Worm (Caenorhabditis elegans) whole organism, dauer: Measurements from ENCODE around the gene mod-1.

Experiments used
- unc-62 ChIP-seq: sonication (generic microtip); optimal IDR thresholded peaks from 2 replicates; lab custom pipeline; 2017; ENCODE audit warnings: missing biosample characterization, missing genetic modification reagents, missing genetic modification characterization

The mod-1 gene

DNA sequence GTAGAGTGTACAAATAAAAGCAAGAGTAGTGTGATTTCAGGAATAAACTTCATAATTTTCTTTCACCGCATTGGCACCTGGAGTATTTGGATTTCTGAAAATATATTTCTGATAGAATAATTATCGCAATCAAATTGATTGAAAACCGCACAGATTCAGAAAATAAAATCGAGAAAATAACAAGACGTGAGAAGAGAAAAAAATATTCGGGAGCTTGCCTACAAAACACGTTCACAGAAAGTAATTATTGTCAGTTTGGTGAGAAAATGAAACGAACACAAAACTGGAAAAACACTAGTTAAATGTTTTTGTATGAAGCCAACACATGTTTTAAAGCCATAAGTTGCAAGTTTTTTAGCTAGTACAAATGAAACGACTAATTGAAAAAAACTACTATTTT lies at the start of gene mod-1:
mod-1 (minus strand) TSS at position 101 of the 400 bp plus-strand sequence.
- no peak for TF ChIP-seq unc-62 (GFP tag; lab: Kevin White, UChicago)

DNA sequence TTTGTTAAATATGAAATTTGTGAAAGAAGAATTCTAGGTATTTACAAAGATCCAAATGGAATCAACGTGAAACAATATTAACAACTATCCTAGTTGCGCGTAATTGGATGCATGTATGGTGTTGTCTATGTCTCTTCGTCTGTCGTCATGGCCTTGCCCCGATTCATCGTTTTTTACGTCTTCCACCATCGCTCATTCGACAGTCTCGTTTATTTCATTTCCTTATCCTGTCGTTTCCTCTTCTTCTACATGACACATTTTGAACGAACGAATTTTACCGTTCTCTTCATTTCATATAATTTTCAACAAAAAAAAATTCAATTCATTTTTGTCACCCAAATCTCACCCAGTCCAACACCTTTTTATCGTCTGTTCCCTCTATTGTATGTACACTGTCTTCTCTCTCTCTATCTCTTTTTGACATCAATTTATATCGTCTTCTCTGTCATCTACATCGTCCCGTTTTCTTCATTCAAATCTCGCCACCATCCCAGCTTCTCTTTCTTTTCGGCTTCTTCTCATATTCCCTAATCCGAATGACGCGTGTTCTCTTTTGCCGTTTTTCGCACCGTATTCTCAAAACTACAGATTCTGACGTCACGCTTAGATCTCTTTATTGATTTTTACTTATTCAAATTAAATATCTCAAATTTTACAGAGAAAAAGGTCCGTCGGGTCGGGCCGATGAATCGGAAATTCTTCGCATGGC lies 42.7 kb upstream of the mod-1 start, which contains the start of gene ttc-17:
ttc-17 (plus strand) TSS at position 659 of the 709 bp plus-strand sequence.
- no peak for TF ChIP-seq unc-62 (GFP tag; lab: Kevin White, UChicago)

DNA sequence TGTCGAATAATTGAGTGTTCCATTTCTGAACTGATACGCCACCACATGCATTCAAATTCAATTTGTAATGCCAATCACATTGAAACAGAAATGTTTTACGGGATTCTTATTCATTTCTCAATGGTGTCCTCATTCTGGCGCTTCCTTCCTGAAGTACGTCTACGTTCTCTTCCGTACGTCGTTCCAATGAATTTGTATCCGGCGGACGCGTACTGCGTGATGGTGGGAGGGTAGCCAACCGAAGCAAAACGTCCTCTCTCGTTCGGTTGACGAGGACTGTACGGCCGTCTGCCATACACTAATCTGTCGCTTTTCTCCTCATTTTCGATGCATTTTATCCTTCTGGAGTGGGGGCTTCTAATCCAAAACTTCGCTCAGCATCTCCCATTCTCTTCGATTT lies 36.0 kb upstream of the mod-1 start:
- no peak for TF ChIP-seq unc-62 (GFP tag; lab: Kevin White, UChicago)

DNA sequence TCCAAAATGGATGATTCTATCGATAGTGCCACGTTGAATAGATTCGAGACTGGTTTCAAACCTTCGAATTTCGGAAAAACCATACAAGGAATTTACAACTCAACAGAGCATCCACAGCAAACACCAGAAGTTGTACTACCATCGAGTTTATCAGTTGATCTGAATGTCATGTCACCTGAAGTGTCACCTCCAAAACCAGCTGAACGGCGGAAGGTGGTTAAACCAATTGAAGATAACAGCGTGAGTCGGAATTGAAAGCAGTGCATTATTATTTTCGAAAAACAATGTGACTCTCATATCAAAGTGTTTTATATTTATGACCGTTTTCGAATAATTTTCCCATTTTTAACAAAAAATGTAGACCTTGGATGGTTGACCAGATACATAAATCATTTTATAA lies 35.2 kb upstream of the mod-1 start:
- TF ChIP-seq unc-62 (GFP tag; lab: Kevin White, UChicago), result no peak

DNA sequence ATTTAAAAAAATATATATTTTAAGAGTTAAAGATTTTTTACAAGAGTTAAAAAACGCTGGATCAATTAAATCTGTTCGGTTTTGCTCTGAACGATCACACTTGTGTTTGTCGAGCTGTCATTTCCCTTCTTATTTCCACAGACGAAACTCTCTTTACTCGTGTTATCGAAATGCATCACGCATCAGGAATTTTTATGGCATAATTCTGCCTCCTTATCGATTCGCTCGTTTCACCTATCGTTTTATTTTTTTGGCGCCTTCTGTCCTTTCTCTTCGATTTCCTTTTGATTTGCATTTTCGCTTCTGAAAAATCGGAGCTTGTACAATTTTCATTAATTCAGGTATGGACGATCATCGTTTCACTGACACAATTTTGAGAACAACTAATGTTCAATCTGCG lies 34.5 kb upstream of the mod-1 start:
- TF ChIP-seq unc-62 (GFP tag; lab: Kevin White, UChicago), result no peak

DNA sequence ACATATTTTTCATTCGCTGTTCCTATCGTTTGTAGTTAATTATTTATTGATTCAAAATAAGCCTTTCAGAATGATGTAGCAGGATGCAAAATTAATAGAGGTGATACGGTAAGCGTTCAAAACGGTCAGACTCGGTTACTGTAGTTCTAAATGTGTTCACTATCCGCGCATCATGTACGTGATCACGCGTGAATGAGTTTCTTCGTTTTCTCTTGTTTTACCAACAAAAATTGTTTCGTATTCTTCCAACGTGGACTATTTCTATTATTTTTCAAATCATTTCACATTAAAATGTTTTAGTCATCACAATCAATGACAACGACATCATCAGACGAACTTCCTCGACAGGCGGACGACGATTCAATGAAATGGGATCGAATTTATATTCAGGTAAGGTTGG lies 33.7 kb upstream of the mod-1 start, which contains the start of gene gck-1:
gck-1 (plus strand) TSS at position 301 of the 400 bp plus-strand sequence.
- no peak for TF ChIP-seq unc-62 (GFP tag; lab: Kevin White, UChicago)

DNA sequence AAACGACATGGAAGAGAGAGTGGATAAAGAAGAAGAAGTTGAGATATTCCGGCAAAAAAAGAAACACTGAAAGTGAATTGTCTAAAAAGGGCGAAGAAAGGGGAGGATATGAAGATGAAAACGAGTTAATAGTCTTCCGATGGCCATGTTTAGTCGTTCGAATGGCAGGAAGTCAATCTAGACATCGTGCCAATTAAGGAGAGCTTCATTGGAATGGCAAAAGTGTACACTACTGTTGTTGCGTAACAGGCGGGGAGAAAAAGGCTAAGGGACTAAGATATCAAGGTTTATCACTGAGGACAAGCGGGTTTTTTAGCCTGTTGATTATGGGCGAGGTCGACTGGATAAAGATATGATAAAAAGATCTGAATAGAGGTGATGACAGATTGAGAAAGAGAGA lies 32.3 kb upstream of the mod-1 start:
- no peak for TF ChIP-seq unc-62 (GFP tag; lab: Kevin White, UChicago)

DNA sequence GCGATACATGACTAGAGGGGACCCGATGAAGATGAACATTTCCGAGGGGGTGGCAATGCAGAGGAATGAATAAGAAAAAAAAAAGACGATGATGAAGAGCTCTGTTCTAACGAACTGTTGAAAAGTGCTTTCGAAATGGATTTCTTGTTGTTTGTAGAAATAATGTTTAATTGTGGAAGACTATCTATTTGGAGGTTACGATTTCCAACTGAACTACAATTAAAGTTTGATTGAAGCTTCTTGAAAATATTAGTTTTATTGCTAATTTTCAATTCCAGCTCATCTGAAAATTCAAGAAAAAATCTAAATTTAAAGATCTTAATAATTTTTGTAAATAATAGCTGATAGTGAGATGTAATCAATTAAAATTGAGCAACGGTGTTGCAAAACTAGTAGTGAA lies 30.6 kb upstream of the mod-1 start:
- no peak for TF ChIP-seq unc-62 (GFP tag; lab: Kevin White, UChicago)

DNA sequence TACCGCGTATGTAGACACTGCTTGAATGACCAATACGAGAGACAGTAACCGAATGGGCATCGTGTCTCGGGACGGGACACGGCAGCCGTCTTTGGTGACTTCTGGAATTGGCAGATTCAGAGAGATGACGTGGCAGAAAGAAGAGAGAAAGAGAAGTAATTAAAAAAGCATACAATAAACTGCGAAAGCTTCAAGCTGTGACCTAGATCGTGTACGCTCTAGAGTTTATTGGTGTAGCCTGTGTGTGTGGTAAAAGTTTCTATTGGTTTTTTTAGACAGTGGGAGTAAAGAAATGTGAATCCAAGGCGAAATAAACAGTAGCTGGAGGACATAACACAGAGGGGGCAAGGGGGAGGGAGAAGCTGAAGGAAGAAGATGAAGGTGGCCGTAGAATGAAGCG lies 30.1 kb upstream of the mod-1 start, which contains the start of gene T19A5.3:
T19A5.3 (minus strand) TSS at position 101 of the 400 bp plus-strand sequence.
- no peak for TF ChIP-seq unc-62 (GFP tag; lab: Kevin White, UChicago)

DNA sequence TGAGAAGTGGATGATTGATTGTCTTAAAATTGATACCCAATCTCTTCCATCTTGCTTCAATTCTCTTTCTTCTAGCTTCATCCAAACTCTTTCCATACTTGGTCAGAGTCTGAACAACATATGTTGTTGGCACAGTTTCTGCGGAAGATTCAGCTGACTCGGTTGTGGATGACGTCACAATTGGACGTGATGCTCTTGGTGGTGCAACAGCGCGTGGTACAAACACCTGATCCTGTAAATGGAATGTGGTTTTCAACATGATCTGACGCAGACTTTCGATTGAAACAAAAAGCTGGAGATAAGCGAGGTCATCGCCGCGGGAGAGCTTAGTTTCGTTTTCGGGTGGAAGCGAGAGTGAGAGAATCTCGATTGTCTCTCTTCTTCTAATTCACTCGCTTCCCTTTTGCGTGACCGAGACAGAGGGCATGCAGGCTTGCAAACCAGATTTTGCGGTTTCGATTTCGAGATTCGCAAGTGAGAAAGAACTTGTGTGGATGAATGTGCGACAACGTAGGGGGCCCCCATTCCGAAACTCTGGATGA lies 28.7 kb upstream of the mod-1 start:
- TF ChIP-seq unc-62 (GFP tag; lab: Kevin White, UChicago), result no peak

DNA sequence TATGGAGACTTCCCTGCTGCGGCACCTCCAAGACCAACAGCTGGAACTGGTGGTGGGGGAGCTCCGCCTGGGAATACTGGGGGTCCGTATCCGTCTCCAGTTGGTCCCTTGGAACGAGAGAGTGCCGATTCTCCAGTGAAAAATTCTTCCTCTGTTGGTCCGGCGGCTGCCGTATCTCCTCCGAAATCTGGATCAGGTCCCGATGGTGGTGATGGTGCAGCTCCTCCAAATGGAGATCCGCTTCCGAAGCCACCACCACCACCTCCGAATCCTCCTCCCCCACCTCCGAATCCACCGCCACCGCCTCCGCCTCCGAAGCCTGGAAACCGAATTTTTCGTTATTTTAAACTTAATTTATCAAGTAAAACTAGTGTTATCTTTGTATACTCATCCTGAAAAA lies 26.6 kb upstream of the mod-1 start:
- no peak for TF ChIP-seq unc-62 (GFP tag; lab: Kevin White, UChicago)

DNA sequence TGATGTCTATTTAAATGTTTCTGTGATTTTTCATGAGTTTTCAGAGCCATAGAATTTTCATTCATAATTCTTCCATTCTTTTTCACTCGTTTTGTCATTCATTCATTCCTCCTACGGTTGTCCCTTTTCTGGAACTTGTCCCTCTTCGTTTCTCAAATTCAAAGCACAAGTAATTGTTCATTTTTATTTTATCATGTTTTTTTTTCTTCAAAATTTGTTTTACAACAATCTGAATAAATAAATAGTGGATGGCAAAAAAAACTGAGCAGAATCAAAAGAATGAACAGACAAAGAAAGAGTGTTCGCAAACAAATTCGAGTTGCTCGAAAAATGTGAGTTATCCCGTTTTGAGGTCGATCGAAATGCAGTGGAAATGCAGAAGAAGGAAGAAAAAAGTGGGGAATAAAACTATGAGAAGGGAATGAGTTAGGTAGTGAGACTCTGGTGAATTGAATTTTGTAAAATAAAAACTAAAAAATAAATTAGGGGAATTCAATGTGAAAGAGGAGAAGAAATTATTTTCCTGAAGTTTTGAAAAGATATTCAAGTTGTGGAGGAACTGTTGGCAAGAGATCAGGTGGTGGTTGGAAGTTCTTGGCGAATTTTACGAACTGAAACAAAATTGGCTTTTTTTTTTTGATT lies 25.7 kb upstream of the mod-1 start:
- TF ChIP-seq unc-62 (GFP tag; lab: Kevin White, UChicago), result no peak

DNA sequence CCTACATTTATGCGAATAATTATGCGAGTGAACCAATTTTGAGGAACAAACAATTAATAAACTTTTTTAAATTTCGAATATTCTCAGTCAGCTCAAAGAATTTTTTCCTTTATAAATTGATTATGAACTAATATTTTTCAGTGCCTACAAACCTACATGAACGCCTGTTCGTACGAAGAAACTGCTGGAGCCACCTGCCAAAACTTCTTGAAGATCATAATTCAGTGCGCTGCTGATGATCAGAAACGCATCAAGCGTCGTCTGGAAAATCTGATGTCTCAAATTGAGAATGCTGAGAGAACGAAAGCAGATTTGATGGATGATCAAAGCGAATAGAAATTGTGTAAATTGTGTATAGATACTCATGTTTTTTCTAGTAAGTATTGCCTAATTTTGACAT lies 25.1 kb upstream of the mod-1 start:
- TF ChIP-seq unc-62 (GFP tag; lab: Kevin White, UChicago), result no peak

DNA sequence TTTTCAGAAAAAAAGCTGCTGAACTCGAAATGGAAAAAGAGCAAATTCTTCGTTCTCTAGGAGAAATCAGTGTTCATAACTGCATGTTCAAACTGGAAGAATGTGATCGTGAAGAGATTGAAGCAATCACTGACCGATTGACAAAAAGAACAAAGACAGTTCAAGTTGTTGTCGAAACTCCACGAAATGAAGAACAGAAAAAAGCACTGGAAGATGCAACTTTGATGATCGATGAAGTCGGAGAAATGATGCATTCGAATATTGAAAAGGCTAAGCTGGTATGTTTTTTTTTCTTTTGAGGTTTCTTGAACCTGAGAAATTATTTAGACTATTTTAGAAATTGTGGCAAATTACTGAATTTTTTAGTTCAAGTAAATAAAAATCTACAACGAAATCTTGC lies 24.6 kb upstream of the mod-1 start:
- no peak for TF ChIP-seq unc-62 (GFP tag; lab: Kevin White, UChicago)

DNA sequence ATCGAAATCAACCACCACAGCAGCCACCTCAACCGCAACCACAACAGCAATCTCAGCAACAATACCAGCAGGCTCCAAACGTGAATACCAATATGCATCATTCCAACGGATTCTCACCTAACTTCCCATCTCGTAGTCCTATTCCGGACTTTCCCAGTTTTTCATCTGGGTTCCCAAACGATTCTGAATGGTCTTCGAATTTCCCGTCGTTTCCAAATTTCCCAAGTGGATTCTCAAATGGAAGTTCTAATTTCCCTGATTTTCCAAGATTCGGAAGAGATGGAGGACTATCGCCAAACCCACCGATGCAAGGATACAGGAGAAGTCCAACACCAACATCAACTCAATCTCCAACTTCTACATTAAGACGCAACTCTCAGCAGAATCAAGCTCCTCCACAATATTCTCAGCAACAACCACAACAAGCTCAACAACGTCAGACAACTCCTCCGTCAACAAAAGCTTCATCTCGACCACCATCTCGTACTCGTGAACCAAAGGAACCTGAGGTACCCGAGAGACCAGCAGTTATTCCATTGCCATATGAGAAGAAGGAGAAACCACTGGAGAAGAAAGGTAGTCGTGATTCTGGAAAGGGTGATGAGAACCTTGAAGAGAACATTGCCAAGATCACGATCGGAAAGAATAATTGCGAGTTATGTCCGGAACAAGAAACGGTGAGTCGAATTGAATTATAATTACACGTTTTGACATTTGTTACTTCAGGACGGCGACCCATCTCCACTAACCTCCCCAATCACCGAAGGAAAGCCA lies 23.8 kb upstream of the mod-1 start:
- TF ChIP-seq unc-62 (GFP tag; lab: Kevin White, UChicago), result no peak
